Fruit fly (Drosophila melanogaster) whole organism, embryonic: ENCODE results near the gene unk.

Source experiments
- Atf-2 ChIP-seq: fragments of 200-800 bp; sonication (Bioruptor generic); optimal IDR thresholded peaks from 2 replicates; lab custom pipeline; 2016; ENCODE audit warnings: missing biosample characterization, missing genetic modification characterization
- CG12299 ChIP-seq: fragments of 200-800 bp; sonication (Bioruptor generic); optimal IDR thresholded peaks from 2 replicates; lab custom pipeline; 2018; ENCODE audit warnings: missing biosample characterization, mild to moderate bottlenecking, missing genetic modification characterization
- CG12659 ChIP-seq: fragments of 200-800 bp; sonication (Bioruptor generic); optimal IDR thresholded peaks from 3 replicates; lab custom pipeline; 2017; ENCODE audit warnings: mild to moderate bottlenecking, missing biosample characterization, missing genetic modification reagents, missing genetic modification characterization
- CG13123 ChIP-seq: fragments of 200-800 bp; sonication (Bioruptor generic); optimal IDR thresholded peaks from 2 replicates; lab custom pipeline; 2016; ENCODE audit warnings: missing biosample characterization, missing genetic modification characterization
- CG16779 ChIP-seq: fragments of 200-800 bp; sonication (Bioruptor generic); IDR thresholded peaks from 2 replicates; pipeline ENCODE4 v1.3.6; 2022; ENCODE audit warnings: missing biosample characterization, missing genetic modification characterization
- CG16815 ChIP-seq: fragments of 200-800 bp; sonication (Bioruptor generic); optimal IDR thresholded peaks from 3 replicates; lab custom pipeline; 2017; ENCODE audit warnings: missing biosample characterization, mild to moderate bottlenecking, missing genetic modification characterization
- CG17186 ChIP-seq: fragments of 200-800 bp; sonication (Bioruptor generic); optimal IDR thresholded peaks from 3 replicates; lab custom pipeline; 2017; ENCODE audit warnings: missing biosample characterization, missing genetic modification reagents, missing genetic modification characterization
- CG17361 ChIP-seq: fragments of 200-800 bp; sonication (Bioruptor generic); IDR thresholded peaks from 3 replicates; pipeline ENCODE4 v1.3.6; 2022; ENCODE audit warnings: missing biosample characterization, missing genetic modification characterization
- CG17829 ChIP-seq: fragments of 200-800 bp; optimal IDR thresholded peaks from 2 replicates; lab custom pipeline; 2019; ENCODE audit warnings: missing biosample characterization, mild to moderate bottlenecking, missing genetic modification characterization, moderate library complexity
- CG31388 ChIP-seq: fragments of 200-800 bp; sonication (Bioruptor generic); optimal IDR thresholded peaks from 2 replicates; lab custom pipeline; 2016; ENCODE audit warnings: missing biosample characterization, missing genetic modification characterization
- CG32767 ChIP-seq: fragments of 200-800 bp; sonication (Bioruptor generic); IDR thresholded peaks from 2 replicates; pipeline ENCODE4 v1.3.6; 2022; ENCODE audit warnings: missing biosample characterization, missing genetic modification characterization
- CG3995 ChIP-seq: fragments of 200-800 bp; sonication (Bioruptor generic); optimal IDR thresholded peaks from 3 replicates; lab custom pipeline; 2016; ENCODE audit warnings: missing biosample characterization, missing genetic modification characterization
- CG4328 ChIP-seq: fragments of 200-800 bp; sonication (Bioruptor generic); optimal IDR thresholded peaks from 3 replicates; lab custom pipeline; 2017; ENCODE audit warnings: missing biosample characterization, missing genetic modification reagents, missing genetic modification characterization
- CG7839 ChIP-seq: fragments of 200-800 bp; sonication (Bioruptor generic); optimal IDR thresholded peaks from 3 replicates; lab custom pipeline; 2018; ENCODE audit warnings: missing biosample characterization, mild to moderate bottlenecking, missing genetic modification characterization, moderate library complexity
- CG8359 ChIP-seq: fragments of 200-800 bp; sonication (Bioruptor generic); optimal IDR thresholded peaks from 2 replicates; lab custom pipeline; 2017; ENCODE audit warnings: missing biosample characterization, mild to moderate bottlenecking, missing genetic modification characterization, borderline replicate concordance
- CG8388 ChIP-seq: fragments of 200-800 bp; sonication (Bioruptor generic); optimal IDR thresholded peaks from 2 replicates; lab custom pipeline; 2019; ENCODE audit warnings: missing biosample characterization, mild to moderate bottlenecking, missing genetic modification characterization, moderate library complexity
- CG8944 ChIP-seq: fragments of 200-800 bp; sonication (Bioruptor generic); optimal IDR thresholded peaks from 3 replicates; lab custom pipeline; 2016; ENCODE audit warnings: missing biosample characterization, missing genetic modification characterization
- D19A ChIP-seq: fragments of 200-800 bp; optimal IDR thresholded peaks from 3 replicates; lab custom pipeline; 2019; ENCODE audit warnings: missing biosample characterization, mild to moderate bottlenecking, missing genetic modification characterization, moderate library complexity
- Dip2 ChIP-seq: fragments of 200-800 bp; sonication (Bioruptor generic); IDR thresholded peaks from 2 replicates; pipeline ENCODE4 v1.3.6; 2022; ENCODE audit warnings: missing biosample characterization, missing genetic modification characterization
- Doc2 ChIP-seq: fragments of 200-800 bp; sonication (Bioruptor generic); IDR thresholded peaks from 2 replicates; pipeline ENCODE4 v1.3.6; 2022; ENCODE audit warnings: missing biosample characterization, missing genetic modification characterization
- Doc3 ChIP-seq: fragments of 200-800 bp; sonication (Bioruptor generic); IDR thresholded peaks from 3 replicates; pipeline ENCODE4 v1.3.6; 2022; ENCODE audit warnings: missing biosample characterization, missing genetic modification characterization; ENCODE audit not compliant: partially characterized antibody
- Fer2 ChIP-seq: fragments of 200-800 bp; sonication (Bioruptor generic); optimal IDR thresholded peaks from 2 replicates; lab custom pipeline; 2018; ENCODE audit warnings: missing biosample characterization, mild to moderate bottlenecking, missing genetic modification characterization, moderate library complexity
- Hr78 ChIP-seq, 2 experiments: fragments of 200-800 bp in 1 of 2; fragments of >200 bp in 1 of 2; sonication (Bioruptor generic) in 1 of 2; optimal IDR thresholded peaks; 2 replicates each; lab custom pipeline; 2017 to 2019; ENCODE audit warnings: missing biosample characterization in 2 of 2, missing genetic modification characterization in 2 of 2, mild to moderate bottlenecking in 1 of 2, moderate library complexity in 1 of 2
- Lhr ChIP-seq: fragments of 200-800 bp; sonication (Bioruptor generic); optimal IDR thresholded peaks from 3 replicates; lab custom pipeline; 2017; ENCODE audit warnings: mild to moderate bottlenecking, missing biosample characterization, missing genetic modification reagents, missing genetic modification characterization
- Ptx1 ChIP-seq: fragments of 200-800 bp; sonication (Bioruptor generic); IDR thresholded peaks from 2 replicates; pipeline ENCODE4 v1.3.6; 2022; ENCODE audit warnings: missing biosample characterization, missing genetic modification characterization
- Rx ChIP-seq: fragments of 200-800 bp; sonication (Bioruptor generic); IDR thresholded peaks from 2 replicates; pipeline ENCODE4 v1.3.6; 2022; ENCODE audit warnings: missing biosample characterization, missing genetic modification characterization
- Sin3A ChIP-seq: fragments of >200 bp; optimal IDR thresholded peaks from 2 replicates; lab custom pipeline; 2018
- Vsx1 ChIP-seq: fragments of 200-800 bp; sonication (Bioruptor generic); optimal IDR thresholded peaks from 2 replicates; lab custom pipeline; 2017; ENCODE audit warnings: missing biosample characterization, mild to moderate bottlenecking, missing genetic modification characterization, missing genetic modification reagents
- amos ChIP-seq: fragments of 200-800 bp; sonication (Bioruptor generic); IDR thresholded peaks from 2 replicates; pipeline ENCODE4 v1.3.6; 2022; ENCODE audit warnings: missing biosample characterization, missing genetic modification characterization; ENCODE audit not compliant: partially characterized antibody
- aop ChIP-seq: fragments of 200-800 bp; sonication (Bioruptor generic); IDR thresholded peaks from 2 replicates; pipeline ENCODE4 v1.3.6; 2022; ENCODE audit warnings: missing biosample characterization, missing genetic modification characterization
- crc ChIP-seq: fragments of 200-800 bp; sonication (Bioruptor generic); optimal IDR thresholded peaks from 2 replicates; lab custom pipeline; 2016; ENCODE audit warnings: missing biosample characterization, missing genetic modification characterization
- fd102C ChIP-seq: fragments of 200-800 bp; sonication (Bioruptor generic); optimal IDR thresholded peaks from 2 replicates; lab custom pipeline; 2018; ENCODE audit warnings: missing biosample characterization, mild to moderate bottlenecking, missing genetic modification characterization, moderate library complexity
- grau ChIP-seq: fragments of 200-800 bp; optimal IDR thresholded peaks from 3 replicates; lab custom pipeline; 2019; ENCODE audit warnings: missing biosample characterization, mild to moderate bottlenecking, missing genetic modification characterization, moderate library complexity
- jumu ChIP-seq: fragments of 200-800 bp; sonication (Bioruptor generic); optimal IDR thresholded peaks from 3 replicates; lab custom pipeline; 2016; ENCODE audit warnings: missing biosample characterization, missing genetic modification characterization
- lola ChIP-seq, 3 experiments: fragments of >200 bp in 2 of 3; fragments of 200-800 bp in 1 of 3; sonication (Bioruptor generic) in 1 of 3; optimal IDR thresholded peaks; 2 replicates each; lab custom pipeline; 2017 to 2019; ENCODE audit warnings: missing biosample characterization in 3 of 3, missing genetic modification characterization in 3 of 3, mild to moderate bottlenecking in 1 of 3, moderate library complexity in 1 of 3
- lov ChIP-seq, 2 experiments: fragments of 200-800 bp in 1 of 2; fragments of >200 bp in 1 of 2; sonication (Bioruptor generic) in 1 of 2; IDR thresholded peaks in 1 of 2; optimal IDR thresholded peaks in 1 of 2; 2 replicates in 1 of 2; 3 replicates in 1 of 2; pipeline versions ENCODE4 v1.3.6 to Lab custom; 2017 to 2022; ENCODE audit warnings: missing biosample characterization in 1 of 2, missing genetic modification characterization in 1 of 2
- mam ChIP-seq: fragments of 200-800 bp; sonication (Bioruptor generic); optimal IDR thresholded peaks from 3 replicates; lab custom pipeline; 2016; ENCODE audit warnings: missing biosample characterization, missing genetic modification characterization
- nau ChIP-seq: fragments of 200-800 bp; sonication (Bioruptor generic); optimal IDR thresholded peaks from 3 replicates; lab custom pipeline; 2017; ENCODE audit warnings: missing biosample characterization, mild to moderate bottlenecking, missing genetic modification characterization, missing genetic modification reagents
- nmo ChIP-seq: fragments of 200-800 bp; sonication (Bioruptor generic); optimal IDR thresholded peaks from 2 replicates; lab custom pipeline; 2018; ENCODE audit warnings: missing biosample characterization, mild to moderate bottlenecking, missing genetic modification characterization, moderate library complexity
- otp ChIP-seq: fragments of 200-800 bp; sonication (Bioruptor generic); IDR thresholded peaks from 3 replicates; pipeline ENCODE4, ENCODE4 v1.3.6; 2022; ENCODE audit warnings: missing biosample characterization, missing genetic modification characterization
- phol ChIP-seq: fragments of 200-800 bp; sonication (Bioruptor generic); optimal IDR thresholded peaks from 3 replicates; lab custom pipeline; 2018; ENCODE audit warnings: missing biosample characterization, mild to moderate bottlenecking, missing genetic modification characterization, moderate library complexity
- repo ChIP-seq: fragments of 200-800 bp; sonication (Bioruptor generic); optimal IDR thresholded peaks from 2 replicates; lab custom pipeline; 2016; ENCODE audit warnings: missing biosample characterization, missing genetic modification characterization
- salm ChIP-seq: fragments of 200-800 bp; sonication (Bioruptor generic); optimal IDR thresholded peaks from 2 replicates; lab custom pipeline; 2018; ENCODE audit warnings: missing biosample characterization, mild to moderate bottlenecking, missing genetic modification characterization
- sc ChIP-seq, 3 experiments: fragments of >200 bp in 2 of 3; fragments of 200-800 bp in 1 of 3; sonication (Bioruptor generic) in 1 of 3; optimal IDR thresholded peaks; 2 replicates in 2 of 3; 3 replicates in 1 of 3; lab custom pipeline; 2017; ENCODE audit warnings: mild to moderate bottlenecking in 1 of 3, missing biosample characterization in 1 of 3, missing genetic modification characterization in 1 of 3, missing genetic modification reagents in 1 of 3
- scrt ChIP-seq: fragments of 200-800 bp; sonication (Bioruptor generic); optimal IDR thresholded peaks from 2 replicates; lab custom pipeline; 2018; ENCODE audit warnings: missing biosample characterization, mild to moderate bottlenecking, missing genetic modification characterization, moderate library complexity
- sima ChIP-seq: fragments of 200-800 bp; sonication (Bioruptor generic); optimal IDR thresholded peaks from 2 replicates; lab custom pipeline; 2016; ENCODE audit warnings: missing biosample characterization, missing genetic modification characterization
- slou ChIP-seq: fragments of 200-800 bp; sonication (Bioruptor generic); optimal IDR thresholded peaks from 3 replicates; lab custom pipeline; 2016; ENCODE audit warnings: missing biosample characterization, missing genetic modification characterization
- tin ChIP-seq: fragments of 200-800 bp; sonication (Bioruptor generic); optimal IDR thresholded peaks from 3 replicates; lab custom pipeline; 2016; ENCODE audit warnings: missing biosample characterization, missing genetic modification characterization
- tll ChIP-seq, 2 experiments: fragments of 200-800 bp in 1 of 2; fragments of >200 bp in 1 of 2; sonication (Bioruptor generic) in 1 of 2; optimal IDR thresholded peaks; 2 replicates each; lab custom pipeline; 2017 to 2019; ENCODE audit warnings: missing biosample characterization in 2 of 2, missing genetic modification characterization in 2 of 2, mild to moderate bottlenecking in 1 of 2, moderate library complexity in 1 of 2
- yki ChIP-seq: fragments of >200 bp; optimal IDR thresholded peaks from 3 replicates; lab custom pipeline; 2018

unk gene

dm6 chr3R:23157664-23158151 lies at the start of gene unk (continued):
- TF ChIP-seq aop (no peak), CG32767 (GFP tag; lab: Robert Waterston, UW) (no peak), CG17361 (no peak; the same call in 2 of the 3 replicates), Rx (GFP tag; lab: Robert Waterston, UW) (no peak), CG17186 (GFP tag; lab: Kevin White, UChicago) (peak; percentile 41), Doc3 (peak; percentile 94), Ptx1 (GFP tag; lab: Robert Waterston, UW) (no peak), CG13123 (GFP tag; lab: Kevin White, UChicago) (no peak), repo (no peak), CG12659 (GFP tag; lab: Kevin White, UChicago) (peak; percentile 16), D19A (tag; lab: Kevin White, UChicago) (no peak), grau (tag; lab: Kevin White, UChicago) (peak; percentile 14), amos (GFP tag; lab: Robert Waterston, UW) (peak; percentile 99), jumu (GFP tag; lab: Kevin White, UChicago) (no peak), crc (no peak), Sin3A (lab: Kevin White, UChicago) (peak; percentile 83), mam (GFP tag; lab: Kevin White, UChicago) (peak; percentile 31), Dip2 (GFP tag; lab: Robert Waterston, UW) (no peak), tin (no peak), phol (tag; lab: Kevin White, UChicago) (peak; percentile 98), fd102C (no peak), yki (lab: Kevin White, UChicago) (no peak), CG31388 (GFP tag; lab: Kevin White, UChicago) (no peak), CG17829 (tag; lab: Kevin White, UChicago) (peak; percentile 71), CG4328 (no peak), CG8944 (no peak), CG7839 (tag; lab: Kevin White, UChicago) (no peak), Fer2 (no peak), slou (GFP tag; lab: Kevin White, UChicago) (no peak), CG16779 (no peak), nau (no peak), lov (optimal IDR thresholded peaks at IDR 0.05; lab: Kevin White, UChicago) (no peak), lov (GFP tag; IDR thresholded peaks at IDR 0.05; lab: Robert Waterston, UW) (no peak), scrt (GFP tag; lab: Kevin White, UChicago) (no peak), CG16815 (GFP tag; lab: Kevin White, UChicago) (no peak), Hr78 (GFP tag; optimal IDR thresholded peaks at IDR 0.05; lab: Kevin White, UChicago) (no peak), lola (GFP tag; optimal IDR thresholded peaks at IDR 0.05; lab: Kevin White, UChicago) (no peak), CG12299 (tag; lab: Kevin White, UChicago) (no peak), CG3995 (GFP tag; lab: Kevin White, UChicago) (no peak), sima (GFP tag; lab: Kevin White, UChicago) (no peak), otp (GFP tag; lab: Robert Waterston, UW) (no peak), tll (GFP tag; optimal IDR thresholded peaks at IDR 0.05; lab: Kevin White, UChicago) (no peak), Doc2 (GFP tag; lab: Robert Waterston, UW) (no peak), Atf-2 (GFP tag; lab: Kevin White, UChicago) (no peak), nmo (GFP tag; lab: Kevin White, UChicago) (peak; percentile 8), CG8388 (GFP tag; lab: Kevin White, UChicago) (no peak), CG8359 (GFP tag; lab: Kevin White, UChicago) (no peak), sc (optimal IDR thresholded peaks at IDR 0.05; lab: Kevin White, UChicago) (no peak), sc (GFP tag; optimal IDR thresholded peaks at IDR 0.05; lab: Kevin White, UChicago) (no peak), Vsx1 (GFP tag; lab: Kevin White, UChicago) (no peak), salm (tag; lab: Kevin White, UChicago) (no peak), Lhr (GFP tag; lab: Kevin White, UChicago) (peak; percentile 64)
